Fruit fly (Drosophila melanogaster) whole organism: ENCODE results near the gene mtg.

Experiments
- CG8478 ChIP-seq: fragments of >200 bp; optimal IDR thresholded peaks from 2 replicates; lab custom pipeline; 2018; ENCODE audit warnings: inconsistent platforms
- Dll ChIP-seq: fragments of >200 bp; optimal IDR thresholded peaks from 2 replicates; lab custom pipeline; 2017
- usp ChIP-seq: fragments of >200 bp; optimal IDR thresholded peaks from 2 replicates; lab custom pipeline; 2017; ENCODE audit warnings: missing biosample characterization, missing genetic modification characterization, mixed read lengths

DNA sequence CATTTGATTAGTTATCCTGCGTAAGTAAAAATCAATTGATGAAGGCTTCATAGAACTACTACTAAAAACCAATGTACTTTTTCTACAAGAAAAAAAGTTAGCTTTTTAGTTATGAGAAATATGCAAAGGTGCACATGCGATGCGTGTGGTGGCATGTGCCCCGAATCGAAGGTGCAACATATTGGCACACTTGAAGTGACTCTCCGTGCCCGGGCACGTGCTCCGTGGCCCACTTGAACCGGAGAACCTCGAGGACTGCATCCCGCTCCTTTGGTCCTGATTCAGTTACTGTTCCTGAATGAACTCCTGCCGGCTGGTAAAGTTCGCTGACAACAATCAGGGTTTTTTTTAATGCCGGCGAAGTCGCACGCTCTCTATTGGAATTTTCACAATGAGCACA is 44.3 kb upstream of the mtg start:
- TF ChIP-seq CG8478 (lab: Kevin White, UChicago), result no peak
- TF ChIP-seq Dll (lab: Kevin White, UChicago), result no peak
- no peak for TF ChIP-seq usp (GFP tag; lab: Kevin White, UChicago)
